Comparison of ENCODE assay signal across 2 worm cellular contexts in genomic region chrIV:6903575-6903974, ce11.
TF ChIP-seq lines count a peak whose summit lies in the region.

Gene T22D1.5, plus strand, starts transcription at chrIV:6903950.

TF ChIP-seq in whole organism, L4 larva, 104 proteins besides CTCF, POLR2A, EP300 and RAD21:
- TF ChIP-seq snpc-1.2 (GFP tag; IDR thresholded peaks at IDR 0.05; lab: Robert Waterston, UW), result peak; percentile 85
- peak; percentile 38 for TF ChIP-seq unc-130 (GFP tag; optimal IDR thresholded peaks at IDR 0.05; lab: Kevin White, UChicago)
- peak; percentile 22; the same call in 1 of the 2 replicates for TF ChIP-seq Y48G9A.11 (GFP tag; IDR thresholded peaks at IDR 0.05; lab: Robert Waterston, UW)
- no peak for TF ChIP-seq mdt-29 (GFP tag; IDR thresholded peaks at IDR 0.05; lab: Robert Waterston, UW)

TF ChIP-seq in whole organism, young adult, 124 proteins besides CTCF, POLR2A, EP300 and RAD21:
- TF ChIP-seq ccch-3 (GFP tag; optimal IDR thresholded peaks at IDR 0.05; lab: Kevin White, UChicago) (no peak), F33H1.4 (GFP tag; IDR thresholded peaks at IDR 0.05; lab: Robert Waterston, UW) (peak; percentile 93), sea-2 (GFP tag; IDR thresholded peaks at IDR 0.05; lab: Robert Waterston, UW) (no peak), B0261.1 (tag; optimal IDR thresholded peaks at IDR 0.05; lab: Kevin White, UChicago) (no peak), lin-26 (GFP tag; IDR thresholded peaks at IDR 0.05; lab: Robert Waterston, UW) (no peak), dpl-1 (GFP tag; optimal IDR thresholded peaks at IDR 0.05; lab: Kevin White, UChicago) (peak; percentile 57), xnd-1 (tag; optimal IDR thresholded peaks at IDR 0.05; lab: Kevin White, UChicago) (peak; percentile 92), D2030.7 (GFP tag; IDR thresholded peaks at IDR 0.05; lab: Robert Waterston, UW) (peak; percentile 86), nfya-1 (tag; optimal IDR thresholded peaks at IDR 0.05; lab: Kevin White, UChicago; ENCODE audit: borderline replicate concordance, insufficient read depth) (no peak), lsl-1 (GFP tag; optimal IDR thresholded peaks at IDR 0.05; lab: Kevin White, UChicago) (peak; percentile 91), snpc-4 (GFP tag; optimal IDR thresholded peaks at IDR 0.05; lab: Kevin White, UChicago) (peak; percentile 61), snpc-4 (tag; optimal IDR thresholded peaks at IDR 0.05; lab: Kevin White, UChicago) (peak in 3 of 4 experiments; percentile 70 to 83 (median 77)), lin-35 (GFP tag; optimal IDR thresholded peaks at IDR 0.05; lab: Kevin White, UChicago) (peak in 1 of 3 experiments; percentile 18), dox-1 (GFP tag; IDR thresholded peaks at IDR 0.05; lab: Robert Waterston, UW) (no peak), hsf-1 (GFP tag; IDR thresholded peaks at IDR 0.05; lab: Robert Waterston, UW) (no peak), rcor-1 (GFP tag; IDR thresholded peaks at IDR 0.05; lab: Robert Waterston, UW) (no peak), ceh-27 (GFP tag; optimal IDR thresholded peaks at IDR 0.05; lab: Kevin White, UChicago) (no peak), lir-1 (GFP tag; conservative IDR thresholded peaks at IDR 0.05; lab: Robert Waterston, UW) (no peak), ceh-58 (GFP tag; IDR thresholded peaks at IDR 0.05; lab: Robert Waterston, UW) (no peak), C06A6.2 (GFP tag; conservative IDR thresholded peaks at IDR 0.05; lab: Robert Waterston, UW) (no peak), Y67H2A.10 (GFP tag; conservative IDR thresholded peaks at IDR 0.05; lab: Robert Waterston, UW) (no peak), C17E4.6 (GFP tag; IDR thresholded peaks at IDR 0.05; lab: Robert Waterston, UW) (0 out of 2 replicates have a peak, but pooled peaks have one; percentile 39), him-1 (tag; optimal IDR thresholded peaks at IDR 0.05; lab: Kevin White, UChicago) (peak; percentile 11), repo-1 (tag; optimal IDR thresholded peaks at IDR 0.05; lab: Kevin White, UChicago) (no peak), die-1 (tag; optimal IDR thresholded peaks at IDR 0.05; lab: Kevin White, UChicago) (no peak), snpc-1.1 (tag; optimal IDR thresholded peaks at IDR 0.05; lab: Kevin White, UChicago; ENCODE audit: insufficient read depth) (peak; percentile 50), efl-1 (GFP tag; optimal IDR thresholded peaks at IDR 0.05; lab: Kevin White, UChicago) (peak; percentile 94), F39B2.1 (GFP tag; IDR thresholded peaks at IDR 0.05; lab: Robert Waterston, UW) (no peak), F49E8.2 (tag; optimal IDR thresholded peaks at IDR 0.05; lab: Kevin White, UChicago; ENCODE audit: insufficient read depth) (peak; percentile 9), unc-62 (GFP tag; optimal IDR thresholded peaks at IDR 0.05; lab: Kevin White, UChicago) (no peak), snpc-3.4 (tag; optimal IDR thresholded peaks at IDR 0.05; lab: Kevin White, UChicago) (peak; percentile 82), nhr-120 (GFP tag; IDR thresholded peaks at IDR 0.05; lab: Robert Waterston, UW) (no peak), madf-8 (GFP tag; conservative IDR thresholded peaks at IDR 0.05; lab: Robert Waterston, UW) (peak; percentile 95), sdz-38 (tag; optimal IDR thresholded peaks at IDR 0.05; lab: Kevin White, UChicago) (no peak), madf-6 (GFP tag; IDR thresholded peaks at IDR 0.05; lab: Robert Waterston, UW) (peak; percentile 97), ceh-91 (GFP tag; IDR thresholded peaks at IDR 0.05; lab: Robert Waterston, UW) (peak; percentile 69), nhr-90 (tag; optimal IDR thresholded peaks at IDR 0.05; lab: Kevin White, UChicago) (no peak)

Comparison
In these comparisons a context has a peak if more than half of its experiments do, and no peak if none do; other contexts are left out.
1. Of the 7 proteins assayed by ChIP-seq in both whole organism, young adult and whole organism, L4 larva: peak only in whole organism, young adult: F49E8.2, dpl-1 and snpc-4; only in whole organism, L4 larva: unc-130; in both: none; in neither: 3.